Worm (Caenorhabditis elegans): ENCODE results near the gene phf-34.

- no peak for TF ChIP-seq ceh-9 (tag; optimal IDR thresholded peaks at IDR 0.05)
- TF ChIP-seq ama-1 (optimal IDR thresholded peaks at IDR 0.05): no peak
- no peak for TF ChIP-seq pha-4 (tag; optimal IDR thresholded peaks at IDR 0.05)
- no peak for TF ChIP-seq gmeb-2 (tag; optimal IDR thresholded peaks at IDR 0.05)
- TF ChIP-seq pat-9 (tag; optimal IDR thresholded peaks at IDR 0.05): no peak
These were observed 41.2 kb upstream of the phf-34 start for ce11 chrX:9940524-9940923.

All from whole organism, late embryonic.